Worm (Caenorhabditis elegans) whole organism, L4/young adult: ENCODE results near the gene T04A8.7.

Experiments
- W03F9.2 ChIP-seq: fragments of 150-350 bp; optimal IDR thresholded peaks from 2 replicates; lab custom pipeline; 2014; ENCODE audit warnings: missing biosample characterization, missing genetic modification characterization
- dao-5 ChIP-seq: sonication (generic microtip); optimal IDR thresholded peaks from 2 replicates; lab custom pipeline; 2016; ENCODE audit warnings: missing genotype, missing genetic modification characterization, moderate library complexity, missing compliant biosample characterization
- him-1 ChIP-seq: sonication (generic microtip); optimal IDR thresholded peaks from 2 replicates; lab custom pipeline; 2016; ENCODE audit warnings: missing genotype, missing genetic modification reagents, missing genetic modification characterization, missing compliant biosample characterization

DNA sequence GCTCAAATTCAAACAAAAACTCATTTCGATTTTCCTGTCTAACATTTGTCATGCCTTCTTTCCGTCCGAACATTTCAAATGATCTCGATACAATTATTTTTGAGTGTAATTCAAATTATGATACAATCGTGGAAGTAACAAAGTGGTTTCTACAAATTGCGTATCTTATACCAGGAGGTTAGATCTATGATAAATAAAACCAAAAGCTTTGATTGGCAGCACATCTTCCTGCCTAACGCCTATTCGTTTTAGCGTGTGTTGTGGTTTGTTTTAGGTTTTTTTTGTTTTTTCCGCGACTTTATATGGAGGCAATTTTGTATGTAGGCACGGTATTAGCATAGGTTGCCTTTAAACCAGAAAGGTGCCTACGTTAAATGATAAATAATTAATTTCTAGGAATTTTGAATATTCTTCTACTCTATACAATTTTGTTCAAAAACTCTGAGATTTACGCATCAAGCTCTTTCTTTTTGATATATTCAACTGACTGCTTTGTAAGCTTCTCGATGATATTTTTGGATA lies 15.1 kb upstream of the T04A8.7 start, which contains the start of gene srg-11:
- TF ChIP-seq dao-5 (tag; lab: Kevin White, UChicago) = no peak
- no peak for TF ChIP-seq him-1 (tag; lab: Kevin White, UChicago)
- TF ChIP-seq W03F9.2 (tag; lab: Kevin White, UChicago) = no peak
